Worm (Caenorhabditis elegans) whole organism, young adult: ENCODE data around the gene F11E6.6.

Experiments
- C17E4.6 ChIP-seq: fragments of 200-800 bp; sonication (Bioruptor generic); IDR thresholded peaks from 2 replicates; pipeline ENCODE4 v1.3.6; 2022; ENCODE audit warnings: missing genetic modification reagents, missing genetic modification characterization, missing compliant biosample characterization
- D2030.7 ChIP-seq: fragments of 200-800 bp; sonication (Bioruptor generic); IDR thresholded peaks from 2 replicates; pipeline ENCODE4 v1.3.6; 2022; ENCODE audit warnings: missing genetic modification reagents, missing genetic modification characterization, missing compliant biosample characterization
- F33H1.4 ChIP-seq: fragments of 200-800 bp; sonication (Bioruptor generic); IDR thresholded peaks from 2 replicates; pipeline ENCODE4 v1.3.6; 2022; ENCODE audit warnings: missing genetic modification reagents, missing genetic modification characterization, missing compliant biosample characterization
- F37B4.10 ChIP-seq: fragments of 200-800 bp; sonication (Bioruptor generic); IDR thresholded peaks from 2 replicates; pipeline ENCODE4 v1.3.6; 2022; ENCODE audit warnings: missing genetic modification characterization, missing compliant biosample characterization
- Y53G8AR.9 ChIP-seq: fragments of 200-800 bp; sonication (Bioruptor generic); conservative IDR thresholded peaks from 2 replicates; pipeline ENCODE4 v1.3.6; 2022; ENCODE audit warnings: missing genetic modification reagents, missing genetic modification characterization, missing compliant biosample characterization
- ZK185.1 ChIP-seq: sonication (generic microtip); optimal IDR thresholded peaks from 2 replicates; lab custom pipeline; 2016; ENCODE audit warnings: mild to moderate bottlenecking, missing genetic modification characterization, missing compliant biosample characterization; ENCODE audit not compliant: poor library complexity, severe bottlenecking
- ama-1 ChIP-seq, 3 experiments: fragments of 150-350 bp in 1 of 3; sonication (generic microtip) in 2 of 3; optimal IDR thresholded peaks; 2 replicates each; lab custom pipeline; 2014 to 2018; ENCODE audit warnings: missing biosample characterization in 2 of 3, missing genetic modification characterization in 2 of 3, missing genetic modification reagents in 2 of 3
- attf-3 ChIP-seq: fragments of 200-800 bp; sonication (Bioruptor generic); conservative IDR thresholded peaks from 2 replicates; pipeline ENCODE4 v1.3.6; 2022; ENCODE audit warnings: missing genetic modification reagents, missing genetic modification characterization, missing compliant biosample characterization
- ceh-100 ChIP-seq: fragments of 200-800 bp; sonication (Bioruptor generic); IDR thresholded peaks from 2 replicates; pipeline ENCODE4 v1.3.6; 2022; ENCODE audit warnings: missing genetic modification reagents, missing genetic modification characterization, missing compliant biosample characterization
- ceh-40 ChIP-seq: fragments of 200-800 bp; sonication (Bioruptor generic); IDR thresholded peaks from 2 replicates; pipeline ENCODE4 v1.3.6; 2022; ENCODE audit warnings: missing genetic modification characterization, missing compliant biosample characterization
- die-1 ChIP-seq: sonication (generic microtip); optimal IDR thresholded peaks from 2 replicates; lab custom pipeline; 2016; ENCODE audit warnings: missing genotype, mild to moderate bottlenecking, missing genetic modification characterization, missing compliant biosample characterization
- dox-1 ChIP-seq: fragments of 200-800 bp; sonication (Bioruptor generic); IDR thresholded peaks from 2 replicates; pipeline ENCODE4 v1.3.6; 2022; ENCODE audit warnings: missing genetic modification reagents, missing genetic modification characterization, missing compliant biosample characterization
- dpff-1 ChIP-seq: sonication (generic microtip); optimal IDR thresholded peaks from 2 replicates; lab custom pipeline; 2017; ENCODE audit warnings: mild to moderate bottlenecking, missing genetic modification characterization, missing compliant biosample characterization
- gei-17 ChIP-seq: fragments of 200-800 bp; sonication (Bioruptor generic); optimal IDR thresholded peaks from 2 replicates; lab custom pipeline; 2018; ENCODE audit warnings: mild to moderate bottlenecking, missing genetic modification characterization, missing compliant biosample characterization
- hlh-12 ChIP-seq: sonication (generic microtip); optimal IDR thresholded peaks from 2 replicates; lab custom pipeline; 2016; ENCODE audit warnings: missing genetic modification characterization, missing compliant biosample characterization
- let-526 ChIP-seq: fragments of 200-800 bp; sonication (Bioruptor generic); IDR thresholded peaks from 2 replicates; pipeline ENCODE4 v1.3.6; 2022; ENCODE audit warnings: missing genetic modification reagents, missing genetic modification characterization, missing compliant biosample characterization
- lin-35 ChIP-seq, 3 experiments: fragments of 150-350 bp in 2 of 3; sonication (generic microtip) in 1 of 3; optimal IDR thresholded peaks; 2 replicates each; lab custom pipeline; 2014 to 2018; ENCODE audit warnings: missing biosample characterization in 3 of 3, missing genetic modification characterization in 3 of 3, missing genetic modification reagents in 3 of 3
- lin-54 ChIP-seq: fragments of 200-800 bp; sonication (Bioruptor generic); optimal IDR thresholded peaks from 2 replicates; lab custom pipeline; 2018; ENCODE audit warnings: mild to moderate bottlenecking, missing genetic modification characterization, missing compliant biosample characterization
- lir-1 ChIP-seq: fragments of 200-800 bp; sonication (Bioruptor generic); conservative IDR thresholded peaks from 2 replicates; pipeline ENCODE4 v1.3.6; 2022; ENCODE audit warnings: missing genetic modification reagents, missing genetic modification characterization, missing compliant biosample characterization
- lsl-1 ChIP-seq: fragments of 200-800 bp; sonication (Bioruptor generic); optimal IDR thresholded peaks from 2 replicates; lab custom pipeline; 2018; ENCODE audit warnings: mild to moderate bottlenecking, missing genetic modification characterization, moderate library complexity, missing compliant biosample characterization
- madf-10 ChIP-seq: sonication (generic microtip); optimal IDR thresholded peaks from 2 replicates; lab custom pipeline; 2016; ENCODE audit warnings: mild to moderate bottlenecking, missing genetic modification characterization, missing compliant biosample characterization
- mcd-1 ChIP-seq: fragments of 200-800 bp; sonication (Bioruptor generic); IDR thresholded peaks from 2 replicates; pipeline ENCODE4 v1.3.6; 2022; ENCODE audit warnings: missing genetic modification reagents, missing genetic modification characterization, missing compliant biosample characterization
- mel-28 ChIP-seq: sonication (generic microtip); optimal IDR thresholded peaks from 2 replicates; lab custom pipeline; 2016; ENCODE audit warnings: borderline replicate concordance, mild to moderate bottlenecking, missing genetic modification characterization, missing compliant biosample characterization
- nhr-27 ChIP-seq: fragments of 200-800 bp; sonication (Bioruptor generic); optimal IDR thresholded peaks from 2 replicates; lab custom pipeline; 2018; ENCODE audit warnings: mild to moderate bottlenecking, missing genetic modification characterization, moderate library complexity, missing compliant biosample characterization
- nhr-80 ChIP-seq: sonication (generic microtip); optimal IDR thresholded peaks from 2 replicates; lab custom pipeline; 2016; ENCODE audit warnings: missing genetic modification characterization, missing compliant biosample characterization
- rec-8 ChIP-seq, 2 experiments: sonication (generic microtip); optimal IDR thresholded peaks; 2 replicates each; lab custom pipeline; 2016; ENCODE audit warnings: mild to moderate bottlenecking in 2 of 2, missing genetic modification characterization in 2 of 2, missing genetic modification reagents in 2 of 2, missing genotype in 2 of 2, missing biosample characterization in 1 of 2, missing compliant biosample characterization in 1 of 2, moderate library complexity in 1 of 2
- sea-2 ChIP-seq: fragments of 200-800 bp; sonication (Bioruptor generic); IDR thresholded peaks from 2 replicates; pipeline ENCODE4 v1.3.6; 2022; ENCODE audit warnings: missing genetic modification characterization, missing compliant biosample characterization
- somi-1 ChIP-seq: fragments of 200-800 bp; sonication (Bioruptor generic); optimal IDR thresholded peaks from 2 replicates; lab custom pipeline; 2018; ENCODE audit warnings: mild to moderate bottlenecking, missing genetic modification characterization, missing compliant biosample characterization
- unc-130 ChIP-seq: sonication (generic microtip); optimal IDR thresholded peaks from 2 replicates; lab custom pipeline; 2016; ENCODE audit warnings: missing genetic modification reagents, missing genetic modification characterization, missing compliant biosample characterization
- unc-62 ChIP-seq: fragments of 150-350 bp; optimal IDR thresholded peaks from 2 replicates; lab custom pipeline; 2014; ENCODE audit warnings: missing biosample characterization, missing genetic modification reagents, missing genetic modification characterization
- xnd-1 ChIP-seq: sonication (generic microtip); optimal IDR thresholded peaks from 2 replicates; lab custom pipeline; 2016; ENCODE audit warnings: missing genotype, missing genetic modification reagents, missing genetic modification characterization, missing compliant biosample characterization
- ztf-26 ChIP-seq: sonication (generic microtip); optimal IDR thresholded peaks from 2 replicates; lab custom pipeline; 2017; ENCODE audit warnings: missing genetic modification characterization, missing compliant biosample characterization
- ztf-28 ChIP-seq: fragments of 200-800 bp; sonication (Bioruptor generic); IDR thresholded peaks from 2 replicates; pipeline ENCODE4 v1.3.6; 2022; ENCODE audit warnings: missing genetic modification reagents, missing genetic modification characterization, missing compliant biosample characterization
- ztf-3 ChIP-seq: fragments of 200-800 bp; sonication (Bioruptor generic); optimal IDR thresholded peaks from 2 replicates; lab custom pipeline; 2018; ENCODE audit warnings: mild to moderate bottlenecking, missing genetic modification characterization, missing compliant biosample characterization

Gene F11E6.6

DNA sequence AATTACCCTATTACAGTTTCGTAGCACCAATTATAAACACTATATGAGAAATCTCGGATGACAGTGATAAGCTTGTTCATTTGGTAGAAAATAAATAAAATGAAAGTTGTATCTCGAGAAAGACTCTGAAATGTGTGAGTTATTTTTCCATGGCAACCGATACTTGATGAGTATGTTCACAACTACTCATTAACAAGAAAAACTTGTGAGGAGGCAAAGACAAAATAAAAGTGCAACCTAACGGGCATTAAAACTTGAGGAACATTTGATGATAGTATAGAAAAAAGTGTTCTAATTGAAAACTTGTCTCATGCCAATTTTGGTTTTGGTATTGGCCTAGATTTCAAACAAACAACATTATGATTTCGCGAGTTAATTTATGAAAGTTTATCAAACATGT, 29.2 kb downstream of the F11E6.6 start, which contains the start of gene gcy-27:
TSS of gene gcy-27 (minus strand) at position 101 of the 400 bp plus-strand sequence.
- TF ChIP-seq D2030.7 (GFP tag; lab: Robert Waterston, UW) (no peak), mel-28 (tag; lab: Kevin White, UChicago) (no peak), ztf-28 (GFP tag; lab: Robert Waterston, UW) (no peak)

DNA sequence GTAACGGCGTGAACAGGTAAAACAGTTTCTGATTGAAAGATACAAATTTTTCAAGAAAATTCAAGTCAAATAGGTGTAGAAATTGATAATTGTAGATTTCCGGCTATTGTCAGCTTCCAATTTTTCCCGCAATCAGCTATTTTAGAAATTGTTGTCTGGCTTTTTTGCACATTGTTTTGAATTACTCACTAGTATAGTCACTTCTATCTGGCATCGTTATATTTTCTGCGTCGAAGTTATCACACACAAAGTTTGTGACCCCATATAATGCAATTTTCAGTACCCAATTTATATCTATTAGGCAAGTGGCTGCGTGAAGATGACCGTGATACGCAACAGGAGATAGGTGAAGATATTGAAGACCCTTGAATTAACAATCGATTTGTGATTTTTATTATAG, 30.6 kb downstream of the F11E6.6 start:
- TF ChIP-seq lin-54 (GFP tag; lab: Kevin White, UChicago), result no peak
- no peak for TF ChIP-seq mcd-1 (GFP tag; lab: Robert Waterston, UW)
- no peak for TF ChIP-seq let-526 (GFP tag; lab: Robert Waterston, UW)

DNA sequence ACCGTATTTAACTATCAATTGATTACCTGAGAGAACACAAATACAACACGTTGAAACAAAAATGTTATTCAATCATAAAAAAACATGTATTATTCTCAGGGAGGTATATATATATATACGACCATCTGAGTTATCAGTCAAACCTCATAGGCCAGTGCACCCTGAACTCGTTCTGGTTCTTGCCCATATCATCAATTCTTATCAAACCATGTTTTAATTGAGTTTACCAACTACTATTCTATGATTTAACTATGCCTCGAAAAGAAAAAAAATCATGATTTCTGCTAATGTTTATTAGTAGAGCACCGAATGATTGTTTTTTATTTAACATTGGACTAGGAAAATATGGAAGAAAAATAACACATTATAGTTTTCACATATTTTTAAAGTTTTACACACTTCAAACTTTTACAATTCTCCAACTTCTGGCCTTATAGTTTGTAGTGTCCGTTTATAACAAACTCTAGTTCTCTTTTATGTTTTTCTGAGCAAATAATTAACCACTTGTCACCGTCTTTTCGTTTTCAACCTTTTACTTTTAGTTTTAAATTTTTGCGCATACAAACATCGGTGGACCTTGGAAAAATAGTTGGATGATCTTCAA, 33.5 kb downstream of the F11E6.6 start:
- TF ChIP-seq xnd-1 (no peak), nhr-80 (tag; lab: Kevin White, UChicago) (peak; percentile 56)

DNA sequence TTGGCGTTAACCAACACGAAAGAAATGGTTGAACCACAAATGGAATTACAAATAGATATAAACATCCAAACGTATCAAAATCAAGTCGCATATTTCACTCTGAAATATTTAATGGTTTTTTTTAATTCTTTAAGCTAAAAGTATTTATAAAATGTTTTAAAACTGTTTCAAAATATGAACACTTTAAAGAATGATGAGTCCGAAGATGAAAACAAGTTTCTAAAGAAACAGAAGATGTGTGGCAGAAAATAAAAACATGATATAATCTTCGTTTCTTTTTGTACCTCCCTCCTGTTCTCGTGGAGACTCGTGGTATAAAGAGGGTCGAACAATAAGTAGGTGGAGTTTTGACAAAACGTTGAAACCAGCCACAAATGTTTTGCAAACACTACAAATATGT, 34.5 kb downstream of the F11E6.6 start, which contains the start of gene lact-6:
TSS of gene lact-6 (minus strand) at position 101 of the 400 bp plus-strand sequence.
- TF ChIP-seq gei-17 (GFP tag; lab: Kevin White, UChicago), result no peak
- no peak for TF ChIP-seq lir-1
- no peak for TF ChIP-seq ZK185.1 (tag; lab: Kevin White, UChicago)
- no peak for TF ChIP-seq unc-62 (GFP tag; lab: Kevin White, UChicago)
- TF ChIP-seq ceh-40, result no peak
- TF ChIP-seq lin-35 (GFP tag; optimal IDR thresholded peaks at IDR 0.05; lab: Kevin White, UChicago), result no peak
- TF ChIP-seq ztf-3 (GFP tag; lab: Kevin White, UChicago), result no peak
- no peak for TF ChIP-seq F33H1.4 (GFP tag; lab: Robert Waterston, UW)
- TF ChIP-seq hlh-12 (tag; lab: Kevin White, UChicago), result no peak
- TF ChIP-seq Y53G8AR.9 (GFP tag; lab: Robert Waterston, UW), result no peak
- no peak for TF ChIP-seq D2030.7 (GFP tag; lab: Robert Waterston, UW)
- no peak for TF ChIP-seq somi-1
- TF ChIP-seq attf-3 (GFP tag; lab: Robert Waterston, UW), result no peak
- no peak for TF ChIP-seq lsl-1
- TF ChIP-seq dox-1 (GFP tag; lab: Robert Waterston, UW), result no peak
- TF ChIP-seq F37B4.10 (GFP tag; lab: Robert Waterston, UW), result no peak
- no peak for TF ChIP-seq sea-2 (GFP tag; lab: Robert Waterston, UW)
- TF ChIP-seq madf-10, result no peak

DNA sequence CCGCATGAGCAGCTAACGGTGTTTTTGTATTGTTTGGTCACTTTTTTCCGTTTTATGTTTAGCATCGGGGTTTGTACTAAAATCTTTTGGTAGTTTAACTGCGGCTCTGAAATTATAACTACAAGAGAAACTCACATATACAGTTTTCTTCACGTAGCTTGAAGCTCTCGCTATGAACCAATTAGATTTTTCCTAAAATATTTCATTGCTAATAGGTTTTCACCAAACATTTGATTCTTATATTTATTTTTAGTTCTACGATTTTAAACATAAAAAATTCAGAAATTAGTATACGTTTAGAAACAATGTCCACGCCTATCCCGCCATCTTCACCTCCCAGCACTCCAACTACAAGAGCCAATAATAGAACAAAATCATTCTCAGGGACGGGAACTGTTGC, 38.4 kb downstream of the F11E6.6 start, which contains the start of gene C06A12.3:
TSS of gene C06A12.3 (plus strand) at position 301 of the 400 bp plus-strand sequence.
- TF ChIP-seq ama-1 (optimal IDR thresholded peaks at IDR 0.05; lab: Kevin White, UChicago), result no peak
- TF ChIP-seq ama-1 (GFP tag; optimal IDR thresholded peaks at IDR 0.05; lab: Kevin White, UChicago), result no peak

DNA sequence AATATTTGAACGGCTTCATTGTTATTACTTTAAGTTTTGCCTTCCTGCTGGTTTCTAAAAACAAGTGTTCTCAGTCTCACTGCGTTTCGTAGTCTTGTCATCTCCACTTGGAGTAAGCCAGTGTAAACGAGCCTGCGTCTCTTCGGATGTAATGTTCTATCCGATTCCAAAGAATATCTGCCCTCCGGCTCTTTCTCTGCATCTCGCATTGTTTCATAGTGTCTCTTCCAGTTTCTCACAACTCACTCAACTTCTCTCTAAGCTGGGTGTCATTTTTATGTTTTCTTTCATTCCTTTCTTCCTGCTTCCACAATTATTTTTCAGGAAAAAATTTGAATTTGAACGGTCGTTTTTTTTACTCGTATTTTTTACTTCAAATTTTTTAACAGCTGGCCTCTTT, 38.8 kb downstream of the F11E6.6 start:
- no peak for TF ChIP-seq ceh-100 (GFP tag; lab: Robert Waterston, UW)
- no peak for TF ChIP-seq C17E4.6 (GFP tag; lab: Robert Waterston, UW)
- no peak for TF ChIP-seq ztf-28 (GFP tag; lab: Robert Waterston, UW)
- no peak for TF ChIP-seq die-1 (tag; lab: Kevin White, UChicago)
- TF ChIP-seq ztf-26 (tag; lab: Kevin White, UChicago), result no peak
- no peak for TF ChIP-seq unc-130
- no peak for TF ChIP-seq hlh-12 (tag; lab: Kevin White, UChicago)
- TF ChIP-seq dpff-1 (tag; lab: Kevin White, UChicago), result no peak
- TF ChIP-seq rec-8 (tag; optimal IDR thresholded peaks at IDR 0.05; lab: Kevin White, UChicago), result no peak
- no peak for TF ChIP-seq attf-3 (GFP tag; lab: Robert Waterston, UW)
- TF ChIP-seq nhr-27 (tag; lab: Kevin White, UChicago), result no peak
- no peak for TF ChIP-seq xnd-1
- TF ChIP-seq, all 124 proteins: peak for 0
